Worm (Caenorhabditis elegans) whole organism, mixed stage, embryonic: Measurements from ENCODE around the gene F28C6.8.
A peak's percentile ranks its signal among the peaks of the same experiment; 100 is the strongest.

Source experiments
- M03D4.4 ChIP-seq: sonication (generic microtip); optimal IDR thresholded peaks from 2 replicates; lab custom pipeline; 2017; ENCODE audit warnings: mild to moderate bottlenecking, missing genetic modification characterization, missing compliant biosample characterization
- bed-3 ChIP-seq: fragments of 200-800 bp; sonication (Bioruptor generic); optimal IDR thresholded peaks from 3 replicates; lab custom pipeline; 2018; ENCODE audit warnings: mild to moderate bottlenecking, missing genetic modification characterization, moderate library complexity, missing compliant biosample characterization
- blmp-1 ChIP-seq: fragments of 150-350 bp; optimal IDR thresholded peaks from 2 replicates; lab custom pipeline; 2014; ENCODE audit warnings: missing biosample characterization, missing genetic modification characterization
- ceh-39 ChIP-seq: fragments of 150-350 bp; optimal IDR thresholded peaks from 2 replicates; lab custom pipeline; 2014; ENCODE audit warnings: missing biosample characterization, missing genetic modification characterization
- ceh-43 ChIP-seq: fragments of 200-800 bp; sonication (Bioruptor generic); optimal IDR thresholded peaks from 2 replicates; lab custom pipeline; 2018; ENCODE audit warnings: mild to moderate bottlenecking, missing genetic modification characterization, moderate library complexity, missing compliant biosample characterization
- ceh-83 ChIP-seq: fragments of 200-800 bp; sonication (Bioruptor generic); optimal IDR thresholded peaks from 2 replicates; lab custom pipeline; 2018; ENCODE audit warnings: mild to moderate bottlenecking, missing genetic modification characterization, missing compliant biosample characterization
- ces-1 ChIP-seq: fragments of 150-350 bp; optimal IDR thresholded peaks from 2 replicates; lab custom pipeline; 2014; ENCODE audit warnings: missing biosample characterization, missing genetic modification reagents, missing genetic modification characterization
- cnd-1 ChIP-seq: fragments of 200-800 bp; sonication (Bioruptor generic); optimal IDR thresholded peaks from 2 replicates; lab custom pipeline; 2018; ENCODE audit warnings: mild to moderate bottlenecking, missing genetic modification characterization, missing compliant biosample characterization
- drap-1 ChIP-seq: fragments of 200-800 bp; sonication (Bioruptor generic); optimal IDR thresholded peaks from 3 replicates; lab custom pipeline; 2018; ENCODE audit warnings: mild to moderate bottlenecking, missing genetic modification characterization, missing compliant biosample characterization
- elt-1 ChIP-seq: sonication (generic microtip); optimal IDR thresholded peaks from 2 replicates; lab custom pipeline; 2017; ENCODE audit warnings: missing genetic modification characterization, mild to moderate bottlenecking, missing compliant biosample characterization, antibody characterized with exemption, moderate library complexity, borderline replicate concordance; ENCODE audit not compliant: insufficient read depth
- elt-3 ChIP-seq: fragments of 150-350 bp; optimal IDR thresholded peaks from 2 replicates; lab custom pipeline; 2014; ENCODE audit warnings: missing biosample characterization, missing genetic modification characterization
- flh-1 ChIP-seq: fragments of 200-800 bp; sonication (Bioruptor generic); optimal IDR thresholded peaks from 2 replicates; lab custom pipeline; 2018; ENCODE audit warnings: mild to moderate bottlenecking, missing genetic modification characterization, moderate library complexity, missing compliant biosample characterization
- ham-2 ChIP-seq: fragments of 200-800 bp; sonication (Bioruptor generic); optimal IDR thresholded peaks from 2 replicates; lab custom pipeline; 2018; ENCODE audit warnings: mild to moderate bottlenecking, missing genetic modification characterization, missing compliant biosample characterization
- hlh-1 ChIP-seq: fragments of 150-350 bp; optimal IDR thresholded peaks from 2 replicates; lab custom pipeline; 2014; ENCODE audit warnings: missing biosample characterization, missing genetic modification reagents, missing genetic modification characterization
- lin-13 ChIP-seq: fragments of 150-350 bp; optimal IDR thresholded peaks from 2 replicates; lab custom pipeline; 2014; ENCODE audit warnings: missing biosample characterization, missing genetic modification characterization
- lin-32 ChIP-seq: fragments of 200-800 bp; sonication (Bioruptor generic); optimal IDR thresholded peaks from 2 replicates; lab custom pipeline; 2018; ENCODE audit warnings: mild to moderate bottlenecking, missing genetic modification characterization, missing compliant biosample characterization
- lsy-2 ChIP-seq: fragments of 150-350 bp; optimal IDR thresholded peaks from 2 replicates; lab custom pipeline; 2014; ENCODE audit warnings: missing biosample characterization, missing genetic modification characterization
- mab-5 ChIP-seq: fragments of 150-350 bp; optimal IDR thresholded peaks from 2 replicates; lab custom pipeline; 2014; ENCODE audit warnings: missing biosample characterization, missing genetic modification characterization
- mep-1 ChIP-seq: fragments of 150-350 bp; optimal IDR thresholded peaks from 2 replicates; lab custom pipeline; 2017; ENCODE audit warnings: missing biosample characterization, missing genetic modification reagents, missing genetic modification characterization, inconsistent platforms
- mls-2 ChIP-seq: sonication (generic microtip); optimal IDR thresholded peaks from 2 replicates; lab custom pipeline; 2016; ENCODE audit warnings: mild to moderate bottlenecking, missing genetic modification characterization, moderate library complexity, missing compliant biosample characterization
- nhr-12 ChIP-seq: fragments of 150-350 bp; optimal IDR thresholded peaks from 2 replicates; lab custom pipeline; 2014; ENCODE audit warnings: missing biosample characterization, missing genetic modification characterization
- nhr-2 ChIP-seq: fragments of 150-350 bp; optimal IDR thresholded peaks from 2 replicates; lab custom pipeline; 2014; ENCODE audit warnings: missing biosample characterization, missing genetic modification characterization
- nhr-237 ChIP-seq: fragments of 150-350 bp; optimal IDR thresholded peaks from 2 replicates; lab custom pipeline; 2014; ENCODE audit warnings: missing biosample characterization, missing genetic modification characterization
- nhr-28 ChIP-seq: fragments of 150-350 bp; optimal IDR thresholded peaks from 2 replicates; lab custom pipeline; 2014; ENCODE audit warnings: missing biosample characterization, missing genetic modification characterization
- nhr-76 ChIP-seq: sonication (generic microtip); optimal IDR thresholded peaks from 2 replicates; lab custom pipeline; 2017; ENCODE audit warnings: missing biosample characterization, missing genetic modification characterization
- pha-4 ChIP-seq: fragments of 150-350 bp; optimal IDR thresholded peaks from 2 replicates; lab custom pipeline; 2018; ENCODE audit warnings: missing biosample characterization, missing genetic modification reagents, missing genetic modification characterization
- sem-2 ChIP-seq: fragments of 200-800 bp; sonication (Bioruptor generic); optimal IDR thresholded peaks from 2 replicates; lab custom pipeline; 2018; ENCODE audit warnings: mild to moderate bottlenecking, missing genetic modification characterization, missing compliant biosample characterization
- snpc-4 ChIP-seq: fragments of 150-350 bp; optimal IDR thresholded peaks from 2 replicates; lab custom pipeline; 2014; ENCODE audit warnings: missing biosample characterization, missing genetic modification characterization
- sptf-1 ChIP-seq: sonication (generic microtip); optimal IDR thresholded peaks from 2 replicates; lab custom pipeline; 2017; ENCODE audit warnings: mild to moderate bottlenecking, missing genetic modification characterization, moderate library complexity, missing compliant biosample characterization
- tbx-8 ChIP-seq: fragments of 200-800 bp; sonication (Bioruptor generic); optimal IDR thresholded peaks from 2 replicates; lab custom pipeline; 2018; ENCODE audit warnings: mild to moderate bottlenecking, missing genetic modification characterization, moderate library complexity, missing compliant biosample characterization
- unc-120 ChIP-seq: sonication (generic microtip); optimal IDR thresholded peaks from 2 replicates; lab custom pipeline; 2017; ENCODE audit warnings: missing genetic modification characterization, missing compliant biosample characterization; ENCODE audit not compliant: poor library complexity, severe bottlenecking
- unc-39 ChIP-seq: fragments of 150-350 bp; optimal IDR thresholded peaks from 2 replicates; lab custom pipeline; 2014; ENCODE audit warnings: missing biosample characterization, missing genetic modification characterization
- unc-62 ChIP-seq: fragments of 150-350 bp; optimal IDR thresholded peaks from 2 replicates; lab custom pipeline; 2014; ENCODE audit warnings: missing biosample characterization, missing genetic modification reagents, missing genetic modification characterization
- zip-8 ChIP-seq: fragments of 150-350 bp; optimal IDR thresholded peaks from 2 replicates; lab custom pipeline; 2014; ENCODE audit warnings: missing biosample characterization, missing genetic modification characterization
- ztf-11 ChIP-seq: fragments of 150-350 bp; optimal IDR thresholded peaks from 2 replicates; lab custom pipeline; 2014; ENCODE audit warnings: missing biosample characterization, missing genetic modification characterization

The F28C6.8 gene

DNA sequence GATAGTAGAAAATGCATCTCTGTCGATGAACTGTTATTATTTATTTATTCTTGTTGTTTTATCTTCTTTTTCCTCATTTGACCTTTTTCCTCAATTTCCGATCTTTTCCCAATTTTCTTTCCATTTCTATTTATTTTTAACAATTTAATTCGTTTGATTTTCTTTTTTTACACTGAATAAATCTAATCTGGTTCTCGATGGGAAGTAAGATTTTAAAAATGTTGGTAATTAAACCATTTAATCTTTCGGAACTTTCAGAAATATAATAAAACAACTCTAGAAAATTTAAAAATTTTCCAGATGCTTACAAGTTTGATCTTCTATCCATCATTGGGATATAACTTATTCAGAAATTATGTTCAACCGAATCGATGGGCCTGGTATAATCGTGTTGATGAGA lies at the start of gene F28C6.8:
Gene F28C6.8 (plus strand): TSS at position 301 of the 400 bp plus-strand sequence.
- TF ChIP-seq nhr-28 (tag; lab: Kevin White, UChicago) = no peak

DNA sequence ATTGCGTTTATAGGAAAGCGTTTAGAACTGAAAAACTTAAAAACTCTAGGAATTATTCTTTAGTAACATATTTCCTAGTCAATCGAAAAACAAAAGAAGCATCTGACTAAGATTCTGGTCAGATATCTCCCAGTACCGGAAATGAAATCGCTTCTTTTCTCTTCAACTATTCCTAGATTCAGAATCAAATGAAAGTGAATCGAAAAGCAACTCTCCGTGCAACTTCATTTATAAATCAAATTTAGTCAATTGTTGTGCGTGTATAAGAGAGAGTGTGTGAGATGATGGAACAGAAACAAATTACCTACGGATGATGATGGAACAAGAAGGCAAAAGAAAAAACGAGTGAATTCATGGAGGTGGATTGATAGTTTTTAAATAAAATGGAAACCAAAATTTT lies 47.5 kb upstream of the F28C6.8 start:
- TF ChIP-seq sem-2 (GFP tag; lab: Kevin White, UChicago) (no peak), ces-1 (GFP tag; lab: Kevin White, UChicago) (peak; percentile 96)

DNA sequence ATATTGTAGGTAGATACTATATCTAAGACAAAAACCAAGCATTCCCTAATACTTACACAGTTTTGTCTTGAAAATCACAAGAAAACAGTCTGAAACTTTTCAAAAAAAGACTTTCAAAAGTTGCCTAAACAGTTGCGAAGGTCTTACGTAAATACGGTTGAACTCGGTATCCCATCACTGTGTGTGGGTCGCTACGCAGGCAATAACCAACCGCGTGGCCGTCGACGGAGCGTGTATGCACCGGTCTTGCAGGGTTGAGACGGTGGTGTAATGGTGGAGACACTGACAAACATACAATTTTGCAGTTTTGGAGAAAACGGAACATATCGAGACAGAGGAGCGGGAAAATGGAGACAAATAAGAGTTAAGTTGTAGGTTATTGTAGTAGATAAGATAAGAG lies 45.4 kb upstream of the F28C6.8 start, which contains the start of gene iff-2:
Gene iff-2 (minus strand): TSS at position 141 of the 400 bp plus-strand sequence.
- TF ChIP-seq nhr-2 (tag; lab: Kevin White, UChicago) = peak; percentile 82
- peak; percentile 87 for TF ChIP-seq elt-3 (tag; lab: Kevin White, UChicago)
- peak; percentile 100 for TF ChIP-seq pha-4 (tag; lab: Kevin White, UChicago)
- TF ChIP-seq ceh-83 (GFP tag; lab: Kevin White, UChicago) = peak; percentile 78
- TF ChIP-seq mab-5 (tag; lab: Kevin White, UChicago) = peak; percentile 33
- TF ChIP-seq lin-32 (GFP tag; lab: Kevin White, UChicago) = peak; percentile 59
- TF ChIP-seq elt-1 = peak; percentile 6
- TF ChIP-seq lsy-2 (tag; lab: Kevin White, UChicago) = peak; percentile 93
- TF ChIP-seq ceh-39 (tag; lab: Kevin White, UChicago) = peak; percentile 99
- peak; percentile 30 for TF ChIP-seq tbx-8
- TF ChIP-seq nhr-12 (tag; lab: Kevin White, UChicago) = peak; percentile 73
- TF ChIP-seq unc-120 (tag; lab: Kevin White, UChicago) = peak; percentile 95
- peak; percentile 82 for TF ChIP-seq M03D4.4 (tag; lab: Kevin White, UChicago)
- peak; percentile 46 for TF ChIP-seq bed-3
- TF ChIP-seq zip-8 (tag; lab: Kevin White, UChicago) = peak; percentile 61
- TF ChIP-seq lin-13 (tag; lab: Kevin White, UChicago) = peak; percentile 99
- peak; percentile 98 for TF ChIP-seq nhr-237 (tag; lab: Kevin White, UChicago)
- no peak for TF ChIP-seq snpc-4
- peak; percentile 64 for TF ChIP-seq ceh-43 (GFP tag; lab: Kevin White, UChicago)
- TF ChIP-seq sptf-1 (tag; lab: Kevin White, UChicago) = peak; percentile 91
- peak; percentile 48 for TF ChIP-seq nhr-28 (tag; lab: Kevin White, UChicago)
- TF ChIP-seq cnd-1 (tag; lab: Kevin White, UChicago) = peak; percentile 88
- TF ChIP-seq drap-1 = peak; percentile 92
- peak; percentile 21 for TF ChIP-seq sem-2 (GFP tag; lab: Kevin White, UChicago)
- TF ChIP-seq ztf-11 = peak; percentile 72
- TF ChIP-seq blmp-1 (tag; lab: Kevin White, UChicago) = no peak
- peak; percentile 69 for TF ChIP-seq ham-2 (GFP tag; lab: Kevin White, UChicago)
- no peak for TF ChIP-seq flh-1 (GFP tag; lab: Kevin White, UChicago)
- peak; percentile 81 for TF ChIP-seq mls-2 (tag; lab: Kevin White, UChicago)
- TF ChIP-seq unc-39 = peak; percentile 59
- peak; percentile 91 for TF ChIP-seq hlh-1 (tag; lab: Kevin White, UChicago)
- peak; percentile 72 for TF ChIP-seq ces-1 (GFP tag; lab: Kevin White, UChicago)
- TF ChIP-seq nhr-76 (tag; lab: Kevin White, UChicago) = peak; percentile 34
- peak; percentile 85 for TF ChIP-seq unc-62
- peak; percentile 100 for TF ChIP-seq mep-1

DNA sequence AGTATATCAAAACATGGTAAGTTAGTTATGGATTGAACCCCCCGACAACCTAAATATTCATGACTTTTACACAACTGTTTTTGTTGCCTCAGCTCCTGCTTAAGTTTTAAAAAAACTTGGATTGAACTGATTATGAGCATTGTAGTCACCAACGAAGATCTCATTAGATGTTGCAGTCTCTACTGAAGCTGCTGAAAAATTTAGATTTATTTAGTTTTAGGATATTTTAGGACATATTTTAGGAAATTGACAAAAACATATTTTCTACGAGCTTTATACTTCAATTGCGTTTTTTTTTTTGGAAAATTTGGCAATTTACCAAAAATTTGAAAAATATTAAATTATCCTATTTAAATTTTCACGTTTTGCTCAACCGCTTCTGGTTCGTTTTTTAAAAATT lies 44.6 kb upstream of the F28C6.8 start, which contains the start of gene F54C9.14:
Gene F54C9.14 (plus strand): TSS at position 301 of the 400 bp plus-strand sequence.
- no peak for TF ChIP-seq nhr-2 (tag; lab: Kevin White, UChicago)
- TF ChIP-seq lsy-2 (tag; lab: Kevin White, UChicago) = no peak
- TF ChIP-seq blmp-1 (tag; lab: Kevin White, UChicago) = no peak
- TF ChIP-seq mab-5 (tag; lab: Kevin White, UChicago) = no peak
- TF ChIP-seq lin-13 (tag; lab: Kevin White, UChicago) = no peak
- no peak for TF ChIP-seq ceh-39 (tag; lab: Kevin White, UChicago)
- no peak for TF ChIP-seq zip-8 (tag; lab: Kevin White, UChicago)
- TF ChIP-seq, all 35 proteins: peak for 0
